Worm (Caenorhabditis elegans): Measurements from ENCODE around the gene F59D12.5.

Gene F59D12.5

ce11 chrX:15628945-15629344 lies 18.2 kb downstream of the F59D12.5 start:
- TF ChIP-seq ceh-34 (tag; optimal IDR thresholded peaks at IDR 0.05): no peak
- no peak for TF ChIP-seq syd-9 (tag; optimal IDR thresholded peaks at IDR 0.05)
- no peak for TF ChIP-seq ceh-14 (tag; optimal IDR thresholded peaks at IDR 0.05)
- no peak for TF ChIP-seq F13H6.1 (tag; optimal IDR thresholded peaks at IDR 0.05)
- no peak for TF ChIP-seq fkh-6 (tag; optimal IDR thresholded peaks at IDR 0.05)
- TF ChIP-seq T23F11.4 (GFP tag; optimal IDR thresholded peaks at IDR 0.05): no peak
- no peak for TF ChIP-seq hlh-8 (tag; optimal IDR thresholded peaks at IDR 0.05)

DNA sequence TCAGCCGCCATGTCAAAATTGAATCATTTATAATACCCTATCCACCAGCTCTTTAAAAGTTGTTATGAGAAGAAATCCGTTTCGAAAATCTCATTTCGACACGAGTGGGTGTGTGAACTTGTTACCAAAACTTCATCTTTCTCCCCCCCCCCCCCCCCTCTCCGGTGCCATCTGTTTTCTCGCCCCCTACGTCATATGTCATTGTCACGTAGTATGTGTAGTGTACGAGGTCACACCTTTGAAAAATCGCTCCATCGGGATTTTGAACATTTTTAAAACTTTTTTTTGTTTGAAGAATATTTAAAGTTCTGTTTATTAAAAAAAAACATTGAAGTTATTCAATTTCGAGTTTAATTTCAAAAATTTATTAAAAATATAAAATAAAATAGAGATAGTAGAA lies 19.4 kb downstream of the F59D12.5 start:
- TF ChIP-seq unc-42 (tag; optimal IDR thresholded peaks at IDR 0.05) (peak; percentile 16), pqm-1 (tag; optimal IDR thresholded peaks at IDR 0.05) (no peak)

DNA sequence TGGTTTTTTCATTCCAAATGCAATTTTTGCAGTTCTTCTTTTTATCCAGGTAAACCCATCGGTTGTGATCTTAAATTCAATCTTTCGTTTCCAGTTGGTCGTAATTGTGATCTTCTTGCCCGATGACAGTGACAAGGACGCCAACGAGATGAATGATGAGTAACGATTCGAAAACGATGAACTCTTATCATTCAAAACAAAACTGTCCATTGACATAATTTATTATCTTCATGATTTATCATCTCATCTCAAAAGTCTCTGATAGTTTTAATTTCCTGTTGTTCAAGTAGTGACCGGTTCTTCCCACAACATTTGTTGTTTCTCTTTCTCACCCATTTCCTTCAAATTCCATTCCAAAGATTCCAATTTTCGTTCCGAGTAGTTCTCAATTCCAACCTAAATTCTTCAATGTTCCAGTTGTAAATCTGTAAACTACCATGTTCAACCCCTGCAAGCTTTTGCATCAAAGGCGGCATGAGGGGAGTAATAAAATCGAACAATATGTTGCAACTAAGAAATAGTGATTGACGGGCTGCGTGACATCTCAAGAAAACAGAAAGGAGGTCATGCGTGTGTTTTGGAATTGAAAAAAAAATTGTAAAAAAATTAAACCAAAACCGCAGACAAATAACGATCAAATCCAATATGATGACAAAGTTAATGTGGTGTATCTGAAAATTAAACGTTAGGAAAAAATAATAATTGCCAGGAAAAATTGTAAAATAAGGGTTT lies 20.9 kb downstream of the F59D12.5 start:
- no peak for TF ChIP-seq ceh-9 (tag; optimal IDR thresholded peaks at IDR 0.05)
- TF ChIP-seq ceh-6 (GFP tag; optimal IDR thresholded peaks at IDR 0.05): no peak
- no peak for TF ChIP-seq tbx-2 (tag; optimal IDR thresholded peaks at IDR 0.05)
- TF ChIP-seq nfya-1 (tag; optimal IDR thresholded peaks at IDR 0.05): no peak
- no peak for TF ChIP-seq ceh-2 (tag; optimal IDR thresholded peaks at IDR 0.05)
- TF ChIP-seq F13H6.1 (tag; optimal IDR thresholded peaks at IDR 0.05): no peak

DNA sequence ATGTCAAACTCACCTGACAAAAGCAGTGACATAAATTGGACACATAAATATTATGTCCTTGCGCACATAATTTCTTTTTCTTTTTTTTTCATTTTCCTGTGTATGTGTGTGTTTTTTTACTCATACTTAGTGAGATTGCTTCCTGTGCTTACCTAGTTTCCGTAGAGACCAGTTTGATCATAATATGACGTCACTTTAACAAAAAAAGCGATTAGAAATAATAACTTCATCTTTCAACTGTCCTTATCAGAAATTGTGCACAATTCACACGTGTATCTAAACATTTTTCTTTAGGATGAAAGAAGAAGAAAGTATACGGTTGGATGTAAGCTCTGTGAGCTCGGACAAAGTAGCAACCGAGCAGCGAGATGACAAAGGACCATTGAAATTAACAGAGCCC lies 25.1 kb downstream of the F59D12.5 start:
- TF ChIP-seq lim-6 (tag; optimal IDR thresholded peaks at IDR 0.05): no peak
- TF ChIP-seq odd-2 (tag; optimal IDR thresholded peaks at IDR 0.05): no peak
- TF ChIP-seq ceh-31 (tag; optimal IDR thresholded peaks at IDR 0.05): no peak
- TF ChIP-seq ceh-48 (tag; optimal IDR thresholded peaks at IDR 0.05): no peak
- no peak for TF ChIP-seq ceh-22 (tag; optimal IDR thresholded peaks at IDR 0.05)
- no peak for TF ChIP-seq nhr-11 (tag; optimal IDR thresholded peaks at IDR 0.05)
- TF ChIP-seq dmd-4 (tag; optimal IDR thresholded peaks at IDR 0.05; ENCODE audit: borderline replicate concordance): no peak

DNA sequence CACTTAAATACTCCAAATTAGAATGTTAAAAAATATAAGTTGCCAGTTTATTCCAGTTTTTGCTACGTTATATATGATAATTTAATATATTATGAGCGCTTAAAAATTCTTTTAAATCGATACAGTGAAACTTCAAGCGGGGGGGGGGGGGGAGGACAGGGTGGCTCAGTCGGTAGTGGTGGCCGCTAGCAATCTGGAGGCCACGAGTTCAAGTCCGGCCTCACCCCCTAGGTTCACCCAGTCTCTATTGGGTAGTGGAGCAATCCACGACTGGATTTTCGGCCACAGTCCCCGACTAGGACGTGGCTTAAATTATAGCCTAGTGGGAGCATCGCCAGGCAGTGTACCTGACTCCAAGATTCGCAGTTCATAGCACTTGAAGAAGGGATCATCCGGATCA lies 26.2 kb downstream of the F59D12.5 start:
- TF ChIP-seq ref-2 (tag; optimal IDR thresholded peaks at IDR 0.05): no peak
- no peak for TF ChIP-seq ceh-18 (tag; optimal IDR thresholded peaks at IDR 0.05)
- TF ChIP-seq C38D4.7 (GFP tag; optimal IDR thresholded peaks at IDR 0.05): no peak
- TF ChIP-seq rnt-1 (tag; optimal IDR thresholded peaks at IDR 0.05): no peak
- no peak for TF ChIP-seq sox-4 (tag; optimal IDR thresholded peaks at IDR 0.05)
- no peak for TF ChIP-seq lim-6 (tag; optimal IDR thresholded peaks at IDR 0.05)
- TF ChIP-seq hlh-8 (tag; optimal IDR thresholded peaks at IDR 0.05): no peak
- TF ChIP-seq pag-3 (tag; optimal IDR thresholded peaks at IDR 0.05; ENCODE audit: borderline replicate concordance): no peak
- TF ChIP-seq hlh-15 (tag; optimal IDR thresholded peaks at IDR 0.05): no peak
- TF ChIP-seq fax-1 (tag; optimal IDR thresholded peaks at IDR 0.05): no peak
- no peak for TF ChIP-seq ceh-30 (tag; optimal IDR thresholded peaks at IDR 0.05)
- TF ChIP-seq npax-4 (tag; optimal IDR thresholded peaks at IDR 0.05): no peak

DNA sequence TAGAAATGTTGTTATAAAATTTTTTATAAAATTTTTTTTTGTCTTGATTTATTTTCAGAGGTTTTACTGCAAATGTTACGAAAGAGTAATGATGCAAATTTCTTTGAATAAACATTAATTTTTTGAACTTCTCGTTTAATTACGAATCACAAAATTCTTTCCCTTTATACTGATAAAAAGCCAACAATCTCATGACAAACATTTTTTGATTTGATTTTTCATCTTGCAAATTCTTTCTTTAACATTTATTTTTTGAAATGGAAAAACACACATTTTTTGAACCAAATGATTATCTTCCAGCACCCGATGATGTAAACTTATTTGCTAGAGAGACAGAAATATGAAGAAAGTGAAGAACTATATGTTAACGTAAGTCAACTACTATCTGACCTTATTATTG lies 27.0 kb downstream of the F59D12.5 start, which contains the start of gene K09E9.1:
K09E9.1 (plus strand) TSS at position 301 of the 400 bp plus-strand sequence.
- no peak for TF ChIP-seq syd-9 (tag; optimal IDR thresholded peaks at IDR 0.05)
- no peak for TF ChIP-seq mec-3 (tag; optimal IDR thresholded peaks at IDR 0.05; ENCODE audit: borderline replicate concordance)
- no peak for TF ChIP-seq K02D7.2 (tag; optimal IDR thresholded peaks at IDR 0.05)
- TF ChIP-seq madf-2 (tag; optimal IDR thresholded peaks at IDR 0.05): no peak
- no peak for TF ChIP-seq pat-9 (tag; optimal IDR thresholded peaks at IDR 0.05)
- no peak for TF ChIP-seq ceh-9 (tag; optimal IDR thresholded peaks at IDR 0.05)
- TF ChIP-seq odd-2 (tag; optimal IDR thresholded peaks at IDR 0.05): no peak
- TF ChIP-seq ceh-34 (tag; optimal IDR thresholded peaks at IDR 0.05): no peak
- TF ChIP-seq fkh-10 (GFP tag; optimal IDR thresholded peaks at IDR 0.05): no peak
- no peak for TF ChIP-seq pha-4 (tag; optimal IDR thresholded peaks at IDR 0.05)
- TF ChIP-seq hlh-8 (tag; optimal IDR thresholded peaks at IDR 0.05): no peak
- TF ChIP-seq pag-3 (tag; optimal IDR thresholded peaks at IDR 0.05; ENCODE audit: borderline replicate concordance): no peak
- no peak for TF ChIP-seq ahr-1 (tag; optimal IDR thresholded peaks at IDR 0.05)
- TF ChIP-seq unc-3 (GFP tag; conservative IDR thresholded peaks at IDR 0.05): no peak
- TF ChIP-seq unc-3 (tag; optimal IDR thresholded peaks at IDR 0.05): no peak
- TF ChIP-seq unc-42 (tag; optimal IDR thresholded peaks at IDR 0.05): no peak
- TF ChIP-seq F13H6.1 (tag; optimal IDR thresholded peaks at IDR 0.05): no peak
- TF ChIP-seq hlh-15 (tag; optimal IDR thresholded peaks at IDR 0.05): no peak
- no peak for TF ChIP-seq pax-1 (tag; optimal IDR thresholded peaks at IDR 0.05)
- no peak for TF ChIP-seq fax-1 (tag; optimal IDR thresholded peaks at IDR 0.05)

Data from whole organism, late embryonic.